Worm (Caenorhabditis elegans) whole organism, midembryonic: ENCODE data around the gene Y43F8B.22.
A peak's percentile ranks its signal among the peaks of the same experiment; 100 is the strongest.

ENCODE experiments used
- T22C8.4 ChIP-seq: fragments of 200-800 bp; sonication (Bioruptor generic); IDR thresholded peaks from 2 replicates; pipeline ENCODE4 v1.3.6; 2022; ENCODE audit warnings: missing genetic modification characterization, missing compliant biosample characterization
- cog-1 ChIP-seq: sonication (generic microtip); optimal IDR thresholded peaks from 2 replicates; lab custom pipeline; 2016; ENCODE audit warnings: missing genetic modification characterization, missing compliant biosample characterization
- flt-1 ChIP-seq: fragments of 200-800 bp; sonication (Bioruptor generic); IDR thresholded peaks from 2 replicates; pipeline ENCODE4 v1.3.6; 2022; ENCODE audit warnings: missing genetic modification characterization, missing compliant biosample characterization
- klf-2 ChIP-seq: fragments of 200-800 bp; sonication (Bioruptor generic); conservative IDR thresholded peaks from 2 replicates; pipeline ENCODE4 v1.3.6; 2022; ENCODE audit warnings: missing genetic modification reagents, missing genetic modification characterization, missing compliant biosample characterization
- med-1 ChIP-seq: sonication (generic microtip); optimal IDR thresholded peaks from 2 replicates; lab custom pipeline; 2017; ENCODE audit warnings: missing genetic modification characterization, mild to moderate bottlenecking, missing compliant biosample characterization, antibody characterized with exemption, missing genetic modification reagents; ENCODE audit not compliant: insufficient read depth
- ref-1 ChIP-seq: fragments of 200-800 bp; sonication (Bioruptor generic); conservative IDR thresholded peaks from 2 replicates; pipeline ENCODE4 v1.3.6; 2022; ENCODE audit warnings: missing genetic modification reagents, missing genetic modification characterization, missing compliant biosample characterization
- tab-1 ChIP-seq: fragments of 200-800 bp; sonication (Bioruptor generic); IDR thresholded peaks from 2 replicates; pipeline ENCODE4 v1.3.6; 2022; ENCODE audit warnings: missing genetic modification characterization, missing compliant biosample characterization
- ztf-23 ChIP-seq: fragments of 200-800 bp; sonication (Bioruptor generic); IDR thresholded peaks from 2 replicates; pipeline ENCODE4 v1.3.6; 2022; ENCODE audit warnings: missing genetic modification reagents, missing genetic modification characterization, missing compliant biosample characterization
- ztf-29 ChIP-seq: fragments of 200-800 bp; sonication (Bioruptor generic); IDR thresholded peaks from 2 replicates; pipeline ENCODE4 v1.3.6; 2022; ENCODE audit warnings: missing genetic modification reagents, missing genetic modification characterization, missing compliant biosample characterization

Gene Y43F8B.22

ce11 chrV:19521351-19522278 lies 39.0 kb downstream of the Y43F8B.22 start:
- TF ChIP-seq ztf-23 (GFP tag; lab: Robert Waterston, UW) (no peak), tab-1 (GFP tag; lab: Robert Waterston, UW) (0 out of 2 replicates have a peak, but pooled peaks have one; percentile 50)

- peak; percentile 25; the same call in 1 of the 2 replicates for TF ChIP-seq T22C8.4 (GFP tag; lab: Robert Waterston, UW)
- TF ChIP-seq cog-1 (tag; lab: Kevin White, UChicago), result peak; percentile 91
- TF ChIP-seq ztf-29 (GFP tag; lab: Robert Waterston, UW), result no peak
- peak; percentile 85 for TF ChIP-seq flt-1 (GFP tag; lab: Robert Waterston, UW)
- peak; percentile 63; the same call in 1 of the 2 replicates for TF ChIP-seq ztf-23 (GFP tag; lab: Robert Waterston, UW)
- TF ChIP-seq med-1, result no peak
- 0 out of 2 replicates have a peak, but pooled peaks have one; percentile 68 for TF ChIP-seq tab-1 (GFP tag; lab: Robert Waterston, UW)
- no peak for TF ChIP-seq klf-2
- 0 out of 2 replicates have a peak, but pooled peaks have one; percentile 47 for TF ChIP-seq ref-1 (GFP tag; lab: Robert Waterston, UW)
Measured at ce11 chrV:19522551-19523137, 40.0 kb downstream of the Y43F8B.22 start.

DNA sequence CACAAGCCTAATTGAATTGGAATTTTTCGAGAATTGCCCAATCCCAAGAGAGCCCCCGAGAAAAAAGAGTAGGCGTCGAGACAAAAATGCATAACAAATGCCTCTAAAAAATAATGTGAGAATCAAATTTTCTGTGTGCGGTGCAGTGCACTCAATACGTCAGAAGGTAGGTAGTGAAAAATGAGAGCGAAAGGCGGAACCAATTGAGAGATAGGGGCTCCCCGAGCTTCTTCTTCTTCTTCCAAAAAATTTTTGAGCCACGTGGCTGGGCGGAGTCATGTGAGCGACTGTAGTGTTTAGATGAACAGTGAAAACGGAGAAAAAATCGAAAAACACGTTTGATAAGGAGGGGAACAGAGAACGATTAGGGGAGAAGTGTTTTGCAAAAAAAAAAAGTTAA lies 41.9 kb downstream of the Y43F8B.22 start:
- TF ChIP-seq tab-1 (GFP tag; lab: Robert Waterston, UW), result no peak
- TF ChIP-seq med-1, result no peak
- no peak for TF ChIP-seq ztf-29 (GFP tag; lab: Robert Waterston, UW)
- TF ChIP-seq cog-1 (tag; lab: Kevin White, UChicago), result no peak
- TF ChIP-seq klf-2, result no peak
- no peak for TF ChIP-seq ref-1 (GFP tag; lab: Robert Waterston, UW)
- TF ChIP-seq flt-1 (GFP tag; lab: Robert Waterston, UW), result no peak
- no peak for TF ChIP-seq ztf-23 (GFP tag; lab: Robert Waterston, UW)
- no peak for TF ChIP-seq T22C8.4 (GFP tag; lab: Robert Waterston, UW)

ce11 chrV:19526197-19526596 lies 43.6 kb downstream of the Y43F8B.22 start:
- TF ChIP-seq ref-1 (GFP tag; lab: Robert Waterston, UW) (no peak), med-1 (no peak), cog-1 (tag; lab: Kevin White, UChicago) (no peak), T22C8.4 (GFP tag; lab: Robert Waterston, UW) (no peak), tab-1 (GFP tag; lab: Robert Waterston, UW) (no peak), ztf-23 (GFP tag; lab: Robert Waterston, UW) (no peak), flt-1 (GFP tag; lab: Robert Waterston, UW) (no peak)

DNA sequence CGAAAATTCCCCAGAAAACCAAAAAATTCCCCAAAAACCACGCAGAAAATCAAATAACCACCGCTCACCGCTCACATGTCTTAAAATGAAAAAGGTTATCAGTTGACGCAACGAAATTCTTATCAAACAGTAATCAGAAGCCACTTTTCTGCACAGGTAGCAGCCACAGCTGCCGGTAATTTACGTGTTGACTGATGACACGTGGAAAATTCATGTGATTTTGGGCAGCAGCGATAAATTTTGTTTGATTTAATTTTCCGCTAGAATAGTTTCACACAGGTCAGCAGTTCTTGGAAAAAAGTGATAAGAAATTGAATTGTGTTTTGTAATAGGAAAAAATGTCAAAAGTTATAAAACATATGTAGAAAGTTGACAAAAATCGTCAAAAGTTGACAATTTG lies 44.9 kb downstream of the Y43F8B.22 start:
- TF ChIP-seq cog-1 (tag; lab: Kevin White, UChicago) (no peak), klf-2 (no peak), T22C8.4 (GFP tag; lab: Robert Waterston, UW) (no peak), tab-1 (GFP tag; lab: Robert Waterston, UW) (no peak), med-1 (no peak), ztf-29 (GFP tag; lab: Robert Waterston, UW) (no peak), ref-1 (GFP tag; lab: Robert Waterston, UW) (no peak), flt-1 (GFP tag; lab: Robert Waterston, UW) (no peak), ztf-23 (GFP tag; lab: Robert Waterston, UW) (no peak)

DNA sequence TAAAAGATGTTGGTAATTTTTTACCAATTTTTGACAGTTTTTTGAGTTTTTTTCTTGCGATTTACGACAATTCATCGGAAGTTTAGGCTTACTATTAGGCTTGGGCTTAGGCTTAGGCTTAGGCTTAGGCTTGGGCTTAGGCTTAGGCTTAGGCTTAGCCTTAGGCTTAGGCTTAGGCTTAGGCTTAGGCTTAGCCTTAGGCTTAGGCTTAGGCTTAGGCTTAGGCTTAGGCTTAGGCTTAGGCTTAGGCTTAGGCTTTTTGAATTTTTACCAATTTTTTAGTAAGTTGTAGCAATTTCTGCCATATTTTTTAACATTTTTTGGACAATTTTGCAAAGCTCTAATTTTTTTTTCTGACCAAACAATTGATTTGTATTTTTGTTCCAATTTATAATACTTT lies 45.9 kb downstream of the Y43F8B.22 start:
- peak; percentile 87 for TF ChIP-seq ztf-29 (GFP tag; lab: Robert Waterston, UW)

DNA sequence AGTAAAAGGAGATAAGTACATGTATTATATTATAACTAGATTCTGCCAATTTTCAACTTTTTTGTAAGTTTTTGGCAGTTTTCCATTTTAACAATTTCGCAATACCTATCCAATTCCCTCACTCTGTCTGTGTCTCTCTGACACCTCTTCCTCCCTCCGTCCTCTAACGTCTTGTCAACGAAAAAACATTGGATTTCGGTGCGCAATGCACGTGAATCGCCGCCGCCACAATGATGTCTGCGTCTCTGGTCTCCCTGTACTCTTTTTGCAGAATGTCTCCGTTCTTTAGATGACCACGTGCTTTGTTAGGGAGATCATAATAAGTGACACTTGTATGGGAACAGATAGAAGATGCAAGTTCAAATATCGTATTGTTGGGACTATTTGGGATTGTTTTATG lies 46.5 kb downstream of the Y43F8B.22 start:
- TF ChIP-seq cog-1 (tag; lab: Kevin White, UChicago) (peak; percentile 84), tab-1 (GFP tag; lab: Robert Waterston, UW) (no peak), T22C8.4 (GFP tag; lab: Robert Waterston, UW) (no peak), flt-1 (GFP tag; lab: Robert Waterston, UW) (0 out of 2 replicates have a peak, but pooled peaks have one; percentile 7)

- TF ChIP-seq med-1 (no peak), cog-1 (tag; lab: Kevin White, UChicago) (no peak), ztf-23 (GFP tag; lab: Robert Waterston, UW) (no peak), klf-2 (no peak)
Measured at ce11 chrV:19531034-19531433, 48.4 kb downstream of the Y43F8B.22 start.
